Worm (Caenorhabditis elegans) whole organism, L2 larva: ENCODE results near the gene C09F12.2.

Source experiments
- C34F6.9 ChIP-seq: fragments of 150-350 bp; optimal IDR thresholded peaks from 2 replicates; lab custom pipeline; 2014; ENCODE audit warnings: missing biosample characterization, missing genetic modification characterization
- F13H6.1 ChIP-seq: sonication (generic microtip); optimal IDR thresholded peaks from 2 replicates; lab custom pipeline; 2016; ENCODE audit warnings: missing genetic modification characterization, missing compliant biosample characterization
- R02D3.7 ChIP-seq: fragments of 150-350 bp; optimal IDR thresholded peaks from 2 replicates; lab custom pipeline; 2014; ENCODE audit warnings: missing biosample characterization, missing genetic modification characterization
- Y55F3AM.14 ChIP-seq: fragments of 200-800 bp; sonication (Bioruptor generic); optimal IDR thresholded peaks from 2 replicates; lab custom pipeline; 2018; ENCODE audit warnings: mild to moderate bottlenecking, missing genetic modification characterization, missing compliant biosample characterization
- ZK546.5 ChIP-seq: sonication (generic microtip); optimal IDR thresholded peaks from 2 replicates; lab custom pipeline; 2017; ENCODE audit warnings: missing biosample characterization, missing genetic modification characterization
- alr-1 ChIP-seq: fragments of 150-350 bp; optimal IDR thresholded peaks from 2 replicates; lab custom pipeline; 2014; ENCODE audit warnings: missing biosample characterization, missing genetic modification characterization
- aly-2 ChIP-seq: fragments of 150-350 bp; optimal IDR thresholded peaks from 2 replicates; lab custom pipeline; 2014; ENCODE audit warnings: missing biosample characterization, missing genetic modification characterization
- blmp-1 ChIP-seq: sonication (generic microtip); optimal IDR thresholded peaks from 2 replicates; lab custom pipeline; 2017; ENCODE audit warnings: missing genetic modification characterization, mild to moderate bottlenecking, missing compliant biosample characterization, antibody characterized with exemption, moderate library complexity; ENCODE audit not compliant: insufficient read depth
- ceh-16 ChIP-seq: fragments of 150-350 bp; optimal IDR thresholded peaks from 2 replicates; lab custom pipeline; 2014; ENCODE audit warnings: missing biosample characterization, missing genetic modification characterization
- ceh-82 ChIP-seq: fragments of 150-350 bp; optimal IDR thresholded peaks from 2 replicates; lab custom pipeline; 2014; ENCODE audit warnings: missing biosample characterization, missing genetic modification characterization
- crh-2 ChIP-seq: sonication (generic microtip); optimal IDR thresholded peaks from 2 replicates; lab custom pipeline; 2017; ENCODE audit warnings: missing biosample characterization, missing genetic modification characterization
- dmd-4 ChIP-seq: sonication (generic microtip); optimal IDR thresholded peaks from 2 replicates; lab custom pipeline; 2017; ENCODE audit warnings: missing biosample characterization, missing genetic modification characterization
- egl-27 ChIP-seq: sonication (generic microtip); optimal IDR thresholded peaks from 3 replicates; lab custom pipeline; 2017; ENCODE audit warnings: missing biosample characterization, missing genetic modification reagents, missing genetic modification characterization
- elt-3 ChIP-seq: sonication (generic microtip); optimal IDR thresholded peaks from 2 replicates; lab custom pipeline; 2017; ENCODE audit warnings: missing biosample characterization, missing genetic modification characterization
- fos-1 ChIP-seq: fragments of 150-350 bp; optimal IDR thresholded peaks from 2 replicates; lab custom pipeline; 2014; ENCODE audit warnings: missing biosample characterization, missing genetic modification characterization
- lin-11 ChIP-seq: fragments of 150-350 bp; sonication (generic microtip); optimal IDR thresholded peaks from 2 replicates; lab custom pipeline; 2014; ENCODE audit warnings: missing biosample characterization, missing genetic modification characterization, inconsistent platforms, mixed read lengths
- lin-13 ChIP-seq: fragments of 150-350 bp; optimal IDR thresholded peaks from 2 replicates; lab custom pipeline; 2014; ENCODE audit warnings: missing biosample characterization, missing genetic modification reagents, missing genetic modification characterization
- lin-39 ChIP-seq: fragments of 150-350 bp; optimal IDR thresholded peaks from 2 replicates; lab custom pipeline; 2014; ENCODE audit warnings: missing biosample characterization, missing genetic modification reagents, missing genetic modification characterization
- lsy-2 ChIP-seq, 2 experiments: fragments of 150-350 bp in 1 of 2; sonication (generic microtip) in 1 of 2; optimal IDR thresholded peaks; 2 replicates each; lab custom pipeline; 2014 to 2017; ENCODE audit warnings: missing biosample characterization in 2 of 2, missing genetic modification characterization in 2 of 2
- mab-5 ChIP-seq: fragments of 150-350 bp; optimal IDR thresholded peaks from 2 replicates; lab custom pipeline; 2014; ENCODE audit warnings: missing biosample characterization, missing genetic modification characterization
- mbf-1 ChIP-seq: sonication (generic microtip); optimal IDR thresholded peaks from 2 replicates; lab custom pipeline; 2017; ENCODE audit warnings: missing biosample characterization, missing genetic modification characterization
- mdl-1 ChIP-seq, 2 experiments: fragments of 150-350 bp in 1 of 2; sonication (generic microtip) in 1 of 2; optimal IDR thresholded peaks; 2 replicates each; lab custom pipeline; 2017; ENCODE audit warnings: missing biosample characterization in 2 of 2, missing genetic modification characterization in 2 of 2
- nhr-10 ChIP-seq: sonication (generic microtip); optimal IDR thresholded peaks from 2 replicates; lab custom pipeline; 2017; ENCODE audit warnings: missing biosample characterization, missing genetic modification characterization
- nhr-12 ChIP-seq: fragments of 150-350 bp; optimal IDR thresholded peaks from 2 replicates; lab custom pipeline; 2014; ENCODE audit warnings: missing biosample characterization, missing genetic modification characterization
- nhr-129 ChIP-seq: fragments of 150-350 bp; optimal IDR thresholded peaks from 2 replicates; lab custom pipeline; 2014; ENCODE audit warnings: missing biosample characterization, missing genetic modification characterization
- nhr-21 ChIP-seq: fragments of 150-350 bp; optimal IDR thresholded peaks from 2 replicates; lab custom pipeline; 2014; ENCODE audit warnings: missing biosample characterization, missing genetic modification characterization
- nhr-23 ChIP-seq: fragments of 150-350 bp; optimal IDR thresholded peaks from 2 replicates; lab custom pipeline; 2014; ENCODE audit warnings: missing biosample characterization, missing genetic modification reagents, missing genetic modification characterization
- nhr-237 ChIP-seq: fragments of 150-350 bp; optimal IDR thresholded peaks from 2 replicates; lab custom pipeline; 2014; ENCODE audit warnings: missing biosample characterization, missing genetic modification characterization
- nhr-25 ChIP-seq: fragments of 150-350 bp; sonication (generic microtip); optimal IDR thresholded peaks from 3 replicates; lab custom pipeline; 2014; ENCODE audit warnings: missing biosample characterization, missing genetic modification characterization
- nhr-6 ChIP-seq: fragments of 150-350 bp; optimal IDR thresholded peaks from 2 replicates; lab custom pipeline; 2014; ENCODE audit warnings: missing biosample characterization, missing genetic modification characterization
- nhr-77 ChIP-seq: fragments of 150-350 bp; optimal IDR thresholded peaks from 2 replicates; lab custom pipeline; 2014; ENCODE audit warnings: missing biosample characterization, missing genetic modification characterization
- peb-1 ChIP-seq: fragments of 150-350 bp; optimal IDR thresholded peaks from 2 replicates; lab custom pipeline; 2014; ENCODE audit warnings: missing biosample characterization, missing genetic modification characterization
- sem-4 ChIP-seq: fragments of 150-350 bp; optimal IDR thresholded peaks from 2 replicates; lab custom pipeline; 2014; ENCODE audit warnings: missing biosample characterization, missing genetic modification reagents, missing genetic modification characterization
- skn-1 ChIP-seq: sonication (generic microtip); optimal IDR thresholded peaks from 2 replicates; lab custom pipeline; 2017; ENCODE audit warnings: missing biosample characterization, missing genetic modification characterization
- sma-3 ChIP-seq: sonication (generic microtip); optimal IDR thresholded peaks from 2 replicates; lab custom pipeline; 2016; ENCODE audit warnings: missing genetic modification reagents, missing genetic modification characterization, missing compliant biosample characterization
- sma-9 ChIP-seq, 2 experiments: fragments of 150-350 bp in 1 of 2; sonication (generic microtip) in 1 of 2; optimal IDR thresholded peaks; 2 replicates each; lab custom pipeline; 2014 to 2016; ENCODE audit warnings: missing genetic modification characterization in 2 of 2, mild to moderate bottlenecking in 1 of 2, missing biosample characterization in 1 of 2, missing compliant biosample characterization in 1 of 2, missing genetic modification reagents in 1 of 2, moderate library complexity in 1 of 2
- snpc-4 ChIP-seq: fragments of 150-350 bp; optimal IDR thresholded peaks from 2 replicates; lab custom pipeline; 2014; ENCODE audit warnings: missing biosample characterization, missing genetic modification characterization
- unc-39 ChIP-seq: fragments of 150-350 bp; optimal IDR thresholded peaks from 2 replicates; lab custom pipeline; 2014; ENCODE audit warnings: missing biosample characterization, missing genetic modification characterization
- unc-55 ChIP-seq: fragments of 150-350 bp; sonication (generic microtip); optimal IDR thresholded peaks from 3 replicates; lab custom pipeline; 2014; ENCODE audit warnings: missing biosample characterization, missing genetic modification reagents, missing genetic modification characterization
- zag-1 ChIP-seq: fragments of 150-350 bp; optimal IDR thresholded peaks from 2 replicates; lab custom pipeline; 2014; ENCODE audit warnings: missing biosample characterization, missing genetic modification characterization
- ztf-11 ChIP-seq: sonication (generic microtip); optimal IDR thresholded peaks from 2 replicates; lab custom pipeline; 2017; ENCODE audit warnings: missing biosample characterization, missing genetic modification characterization
- ztf-4 ChIP-seq: fragments of 150-350 bp; optimal IDR thresholded peaks from 2 replicates; lab custom pipeline; 2014; ENCODE audit warnings: missing biosample characterization, missing genetic modification characterization

The C09F12.2 gene

DNA sequence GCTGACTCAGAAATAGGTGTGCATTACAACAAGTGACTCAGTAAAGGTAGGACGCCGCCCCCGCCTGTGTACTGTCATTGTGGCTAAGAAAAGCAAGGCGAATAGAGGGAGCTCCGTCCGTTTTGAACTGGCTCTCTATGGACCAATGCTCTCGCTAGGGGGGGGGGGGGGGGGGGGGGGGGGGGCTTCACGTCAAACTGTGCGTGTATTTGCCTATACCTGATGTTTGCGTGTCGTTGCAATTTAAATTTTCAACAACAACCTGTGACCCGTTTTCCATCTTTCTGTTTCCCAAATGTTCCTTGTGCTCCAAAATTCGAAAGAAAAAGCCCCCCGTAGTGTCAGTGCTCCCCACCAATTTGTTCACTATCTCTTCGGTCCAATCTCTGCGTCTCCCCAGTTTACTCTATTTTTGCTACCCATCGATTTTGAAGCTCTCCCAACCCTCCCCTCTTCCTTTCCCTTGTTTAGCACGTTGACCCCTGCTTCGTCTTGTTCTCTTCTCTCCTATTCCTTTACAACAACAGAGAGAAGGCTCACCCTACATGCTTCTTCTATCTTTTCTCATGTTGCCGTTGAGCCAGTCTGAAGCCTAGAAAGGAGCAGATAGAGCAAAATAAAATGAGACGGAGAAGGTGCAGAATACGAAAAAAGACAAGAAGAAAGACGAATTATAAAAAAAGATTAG lies 19.1 kb upstream of the C09F12.2 start:
- TF ChIP-seq sma-9 (GFP tag; optimal IDR thresholded peaks at IDR 0.05; lab: Kevin White, UChicago) (peak; percentile 29), sma-9 (tag; optimal IDR thresholded peaks at IDR 0.05; lab: Kevin White, UChicago) (no peak), crh-2 (tag; lab: Kevin White, UChicago) (peak; percentile 68), mdl-1 (tag; optimal IDR thresholded peaks at IDR 0.05; lab: Kevin White, UChicago) (no peak), Y55F3AM.14 (GFP tag; lab: Kevin White, UChicago) (peak; percentile 24), lsy-2 (tag; optimal IDR thresholded peaks at IDR 0.05; lab: Kevin White, UChicago) (peak in 1 of 2 experiments; percentile 42), lin-13 (GFP tag; lab: Kevin White, UChicago) (peak; percentile 0), C34F6.9 (peak; percentile 63), unc-55 (GFP tag; lab: Kevin White, UChicago) (peak; percentile 6), F13H6.1 (peak; percentile 60), egl-27 (peak; percentile 34), aly-2 (tag; lab: Kevin White, UChicago) (no peak), snpc-4 (tag; lab: Kevin White, UChicago) (no peak), mab-5 (tag; lab: Kevin White, UChicago) (peak; percentile 50), nhr-129 (tag; lab: Kevin White, UChicago) (peak; percentile 63), mbf-1 (tag; lab: Kevin White, UChicago) (no peak), sem-4 (tag; lab: Kevin White, UChicago) (peak; percentile 25), nhr-12 (tag; lab: Kevin White, UChicago) (no peak)

DNA sequence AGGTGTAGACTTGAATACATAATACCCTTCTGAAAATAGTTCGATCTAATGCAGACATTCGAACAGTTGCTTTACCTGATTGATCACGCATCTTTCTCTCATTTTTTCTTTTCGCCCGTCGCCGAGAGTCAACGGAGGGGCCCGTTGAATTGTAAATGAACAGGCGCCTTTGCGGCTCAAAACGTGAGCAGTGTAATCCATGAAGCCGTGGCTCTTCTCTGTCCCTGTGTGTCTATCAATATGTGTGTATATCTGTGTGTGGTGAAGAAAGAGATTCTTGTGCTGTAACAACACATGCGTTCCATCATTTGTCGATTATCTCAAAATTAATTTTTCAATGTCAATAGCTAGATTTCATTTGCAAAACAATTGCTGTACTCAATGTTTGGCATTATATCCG lies 18.2 kb upstream of the C09F12.2 start:
- TF ChIP-seq R02D3.7 (tag; lab: Kevin White, UChicago) (no peak), Y55F3AM.14 (GFP tag; lab: Kevin White, UChicago) (no peak), skn-1 (no peak), zag-1 (tag; lab: Kevin White, UChicago) (no peak), ZK546.5 (tag; lab: Kevin White, UChicago) (no peak), ztf-4 (tag; lab: Kevin White, UChicago) (no peak), fos-1 (tag; lab: Kevin White, UChicago) (no peak), nhr-237 (tag; lab: Kevin White, UChicago) (no peak), dmd-4 (no peak), nhr-129 (tag; lab: Kevin White, UChicago) (peak; percentile 16), nhr-6 (peak; percentile 5), nhr-21 (no peak), F13H6.1 (peak; percentile 74), lsy-2 (tag; optimal IDR thresholded peaks at IDR 0.05; lab: Kevin White, UChicago) (peak in 1 of 2 experiments; percentile 9), blmp-1 (tag; lab: Kevin White, UChicago) (no peak), ztf-11 (tag; lab: Kevin White, UChicago) (no peak), unc-39 (tag; lab: Kevin White, UChicago) (no peak), sma-9 (GFP tag; optimal IDR thresholded peaks at IDR 0.05; lab: Kevin White, UChicago) (peak; percentile 50), sma-9 (tag; optimal IDR thresholded peaks at IDR 0.05; lab: Kevin White, UChicago) (no peak), mab-5 (tag; lab: Kevin White, UChicago) (peak; percentile 28), egl-27 (no peak), nhr-77 (tag; lab: Kevin White, UChicago) (no peak), lin-39 (tag; lab: Kevin White, UChicago) (no peak), alr-1 (tag; lab: Kevin White, UChicago) (no peak), ceh-82 (tag; lab: Kevin White, UChicago) (no peak), sma-3 (no peak), unc-55 (GFP tag; lab: Kevin White, UChicago) (no peak), snpc-4 (tag; lab: Kevin White, UChicago) (no peak), mdl-1 (tag; optimal IDR thresholded peaks at IDR 0.05; lab: Kevin White, UChicago) (no peak), C34F6.9 (peak; percentile 25)

- TF ChIP-seq aly-2 (tag; lab: Kevin White, UChicago) (no peak), lin-11 (tag; lab: Kevin White, UChicago) (no peak), blmp-1 (tag; lab: Kevin White, UChicago) (peak; percentile 89), peb-1 (no peak), skn-1 (no peak), R02D3.7 (tag; lab: Kevin White, UChicago) (no peak), nhr-237 (tag; lab: Kevin White, UChicago) (no peak), zag-1 (tag; lab: Kevin White, UChicago) (no peak), nhr-23 (tag; lab: Kevin White, UChicago) (no peak), ztf-11 (tag; lab: Kevin White, UChicago) (no peak), egl-27 (no peak), nhr-10 (no peak), mdl-1 (tag; optimal IDR thresholded peaks at IDR 0.05; lab: Kevin White, UChicago) (peak in 1 of 2 experiments; percentile 0), lsy-2 (tag; optimal IDR thresholded peaks at IDR 0.05; lab: Kevin White, UChicago) (no peak), nhr-6 (no peak), ceh-16 (tag; lab: Kevin White, UChicago) (no peak), elt-3 (no peak), mab-5 (tag; lab: Kevin White, UChicago) (no peak), C34F6.9 (no peak), nhr-25 (tag; lab: Kevin White, UChicago) (no peak), lin-13 (GFP tag; lab: Kevin White, UChicago) (no peak), unc-39 (tag; lab: Kevin White, UChicago) (no peak), dmd-4 (no peak), nhr-129 (tag; lab: Kevin White, UChicago) (no peak), ZK546.5 (tag; lab: Kevin White, UChicago) (no peak), lin-39 (tag; lab: Kevin White, UChicago) (no peak)
These were observed 17.3 kb upstream of the C09F12.2 start for ce11 chrX:11036114-11037087.
